Fruit fly (Drosophila melanogaster): ENCODE measurements around the gene CG31698.

Gene CG31698

dm6 chr2L:3170949-3171579, 2.6 kb downstream of the CG31698 start, which contains the start of gene CG44002 (continued):
- no peak for TF ChIP-seq Ptx1 (GFP tag; IDR thresholded peaks at IDR 0.05)
- no peak for TF ChIP-seq HLHmδ (GFP tag; optimal IDR thresholded peaks at IDR 0.05)
- peak; percentile 81 for TF ChIP-seq CG9437 (GFP tag; optimal IDR thresholded peaks at IDR 0.05)
- no peak for TF ChIP-seq CG11085 (GFP tag; IDR thresholded peaks at IDR 0.05)
- TF ChIP-seq gcm2 (GFP tag; optimal IDR thresholded peaks at IDR 0.05), result no peak
- no peak for TF ChIP-seq grn (GFP tag; optimal IDR thresholded peaks at IDR 0.05)
- peak in 1 of 2 experiments; percentile 27 for TF ChIP-seq crp (GFP tag; optimal IDR thresholded peaks at IDR 0.05)
- no peak for TF ChIP-seq zen (tag; optimal IDR thresholded peaks at IDR 0.05)
- TF ChIP-seq Med (GFP tag), result peak; percentile 79
- TF ChIP-seq CG10274 (GFP tag; optimal IDR thresholded peaks at IDR 0.05), result no peak
- TF ChIP-seq CG6689 (GFP tag; IDR thresholded peaks at IDR 0.05), result no peak
- no peak for TF ChIP-seq H2.0 (GFP tag; IDR thresholded peaks at IDR 0.05)
- TF ChIP-seq GATAe (GFP tag; conservative IDR thresholded peaks at IDR 0.05), result no peak
- TF ChIP-seq Lim3 (GFP tag; IDR thresholded peaks at IDR 0.05), result no peak
- no peak for TF ChIP-seq NK7.1 (GFP tag; optimal IDR thresholded peaks at IDR 0.05)
- no peak for TF ChIP-seq danr (GFP tag; IDR thresholded peaks at IDR 0.05)
- no peak for TF ChIP-seq CG14050 (GFP tag; IDR thresholded peaks at IDR 0.05)
- TF ChIP-seq lbe (GFP tag; optimal IDR thresholded peaks at IDR 0.05), result peak; percentile 15
- peak; percentile 27 for TF ChIP-seq trem (tag; optimal IDR thresholded peaks at IDR 0.05)
- TF ChIP-seq cad (GFP tag; optimal IDR thresholded peaks at IDR 0.05), result peak; percentile 30
- TF ChIP-seq en (GFP tag; optimal IDR thresholded peaks at IDR 0.05), result no peak
- no peak for TF ChIP-seq CG4730 (GFP tag; IDR thresholded peaks at IDR 0.05)
- TF ChIP-seq CG18476 (GFP tag; optimal IDR thresholded peaks at IDR 0.05), result no peak

dm6 chr2L:3169416-3169815, 4.2 kb downstream of the CG31698 start:
- TF ChIP-seq CG34224 (GFP tag; IDR thresholded peaks at IDR 0.05; ENCODE audit: partially characterized antibody) (peak; percentile 71), chm (GFP tag; IDR thresholded peaks at IDR 0.05) (peak; percentile 25; the same call in 1 of the 2 replicates), vnd (GFP tag; IDR thresholded peaks at IDR 0.05; ENCODE audit: partially characterized antibody) (peak; percentile 74), CG14860 (GFP tag; IDR thresholded peaks at IDR 0.05; ENCODE audit: partially characterized antibody) (peak; percentile 85), CG42726 (GFP tag; IDR thresholded peaks at IDR 0.05; ENCODE audit: partially characterized antibody) (peak; percentile 88), Dll (GFP tag; IDR thresholded peaks at IDR 0.05; ENCODE audit: partially characterized antibody) (peak; percentile 63; the same call in 3 of the 4 replicates), CG13287 (GFP tag; IDR thresholded peaks at IDR 0.05; ENCODE audit: partially characterized antibody) (peak; percentile 56; the same call in 1 of the 2 replicates), CG16813 (GFP tag; IDR thresholded peaks at IDR 0.05; ENCODE audit: partially characterized antibody) (peak; percentile 89), CG6791 (GFP tag; IDR thresholded peaks at IDR 0.05; ENCODE audit: partially characterized antibody) (peak; percentile 93), amos (GFP tag; IDR thresholded peaks at IDR 0.05; ENCODE audit: partially characterized antibody) (peak; percentile 87), Opbp (GFP tag; IDR thresholded peaks at IDR 0.05; ENCODE audit: partially characterized antibody) (peak; percentile 95), Bdp1 (GFP tag; optimal IDR thresholded peaks at IDR 0.05) (peak; percentile 96), ato (GFP tag; IDR thresholded peaks at IDR 0.05; ENCODE audit: partially characterized antibody) (peak; percentile 75; the same call in 1 of the 2 replicates), mld (GFP tag; IDR thresholded peaks at IDR 0.05; ENCODE audit: partially characterized antibody) (peak; percentile 91), CG7963 (GFP tag; IDR thresholded peaks at IDR 0.05; ENCODE audit: partially characterized antibody) (peak; percentile 91), tna (GFP tag; IDR thresholded peaks at IDR 0.05; ENCODE audit: partially characterized antibody) (peak; percentile 88), hb (GFP tag; IDR thresholded peaks at IDR 0.05; ENCODE audit: partially characterized antibody) (peak; percentile 64), knrl (GFP tag; IDR thresholded peaks at IDR 0.05; ENCODE audit: partially characterized antibody) (peak; percentile 62), sna (GFP tag; IDR thresholded peaks at IDR 0.05; ENCODE audit: partially characterized antibody) (peak; percentile 54; the same call in 1 of the 2 replicates), Scr (GFP tag; IDR thresholded peaks at IDR 0.05; ENCODE audit: partially characterized antibody) (peak; percentile 74), HLH4C (GFP tag; IDR thresholded peaks at IDR 0.05; ENCODE audit: partially characterized antibody) (peak; percentile 80), nerfin-2 (GFP tag; IDR thresholded peaks at IDR 0.05; ENCODE audit: partially characterized antibody) (peak; percentile 89), chinmo (GFP tag; IDR thresholded peaks at IDR 0.05; ENCODE audit: partially characterized antibody) (0 out of 4 replicates have a peak, but pooled peaks have one; percentile 65), bbx (GFP tag; IDR thresholded peaks at IDR 0.05; ENCODE audit: partially characterized antibody) (peak; percentile 91)

Measured in whole organism, embryonic.